Worm (Caenorhabditis elegans): ENCODE results near the gene C01G10.18.

DNA sequence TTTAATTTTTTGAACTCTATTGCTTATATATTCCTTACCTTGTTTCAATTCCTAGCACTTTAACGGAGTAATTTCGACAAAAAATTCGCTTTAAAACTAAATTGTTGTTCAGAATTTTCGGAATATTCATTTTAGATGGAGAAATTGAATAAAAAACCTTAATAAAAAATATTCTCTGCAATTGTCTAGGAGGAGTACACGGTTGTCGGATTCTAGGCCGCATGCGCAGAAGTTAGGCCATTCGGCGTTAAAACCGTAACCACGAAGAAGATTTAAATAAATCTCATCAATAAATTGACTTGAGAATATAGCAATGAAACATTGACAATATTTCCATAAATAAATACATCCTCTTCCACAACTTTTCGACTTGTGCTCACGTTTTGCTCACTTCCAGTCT, 6.2 kb downstream of the C01G10.18 start, which contains the start of the genes C01G10.10 and C01G10.9:
- TF ChIP-seq aly-2 (tag; optimal IDR thresholded peaks at IDR 0.05) (no peak), ceh-44 (GFP tag; IDR thresholded peaks at IDR 0.05) (no peak), zag-1 (tag; optimal IDR thresholded peaks at IDR 0.05) (no peak), nhr-11 (tag; optimal IDR thresholded peaks at IDR 0.05) (no peak), unc-130 (GFP tag; optimal IDR thresholded peaks at IDR 0.05) (peak; percentile 89), nhr-76 (tag; optimal IDR thresholded peaks at IDR 0.05) (no peak), mdl-1 (tag; optimal IDR thresholded peaks at IDR 0.05) (no peak), lsy-2 (tag; optimal IDR thresholded peaks at IDR 0.05) (peak in 1 of 2 experiments; percentile 80), nhr-25 (tag; optimal IDR thresholded peaks at IDR 0.05; ENCODE audit: borderline replicate concordance, insufficient read depth) (no peak), Y75B8A.6 (GFP tag; IDR thresholded peaks at IDR 0.05) (no peak), cey-2 (tag; optimal IDR thresholded peaks at IDR 0.05; ENCODE audit: borderline replicate concordance, insufficient read depth) (no peak)

Measured in whole organism, L4 larva.